Fruit fly (Drosophila melanogaster) whole organism, embryonic: Measurements from ENCODE around the gene Vsx1.
A peak's percentile ranks its signal among the peaks of the same experiment; 100 is the strongest.

Experiments
- Adf1 ChIP-seq: fragments of 200-800 bp; sonication (Bioruptor generic); IDR thresholded peaks from 2 replicates; pipeline ENCODE4 v1.3.6; 2022; ENCODE audit warnings: missing biosample characterization, missing genetic modification characterization
- Atf-2 ChIP-seq: fragments of 200-800 bp; sonication (Bioruptor generic); optimal IDR thresholded peaks from 2 replicates; lab custom pipeline; 2016; ENCODE audit warnings: missing biosample characterization, missing genetic modification characterization
- Atf3 ChIP-seq: fragments of 200-800 bp; sonication (Bioruptor generic); optimal IDR thresholded peaks from 3 replicates; lab custom pipeline; 2016; ENCODE audit warnings: missing biosample characterization, missing genetic modification characterization
- Blimp-1 ChIP-seq: fragments of 200-800 bp; sonication (Bioruptor generic); optimal IDR thresholded peaks from 3 replicates; lab custom pipeline; 2018; ENCODE audit warnings: missing biosample characterization, missing genetic modification characterization, mild to moderate bottlenecking, moderate library complexity, missing genetic modification reagents
- CG1024 ChIP-seq: fragments of 200-800 bp; sonication (Bioruptor generic); IDR thresholded peaks from 2 replicates; pipeline ENCODE4 v1.3.6; 2022; ENCODE audit warnings: missing biosample characterization, missing genetic modification characterization
- CG10267 ChIP-seq: fragments of 200-800 bp; sonication (Bioruptor generic); optimal IDR thresholded peaks from 2 replicates; lab custom pipeline; 2018; ENCODE audit warnings: missing biosample characterization, mild to moderate bottlenecking, missing genetic modification characterization, moderate library complexity
- CG11247 ChIP-seq: fragments of 200-800 bp; sonication (Bioruptor generic); IDR thresholded peaks from 2 replicates; pipeline ENCODE4 v1.3.6; 2022; ENCODE audit warnings: missing biosample characterization, missing genetic modification characterization
- CG12744 ChIP-seq: fragments of 200-800 bp; sonication (Bioruptor generic); optimal IDR thresholded peaks from 2 replicates; lab custom pipeline; 2016; ENCODE audit warnings: missing biosample characterization, missing genetic modification characterization
- CG14965 ChIP-seq: fragments of 200-800 bp; sonication (Bioruptor generic); optimal IDR thresholded peaks from 2 replicates; lab custom pipeline; 2016; ENCODE audit warnings: missing biosample characterization, missing genetic modification characterization, borderline replicate concordance
- CG1529 ChIP-seq: fragments of 200-800 bp; sonication (Bioruptor generic); optimal IDR thresholded peaks from 3 replicates; lab custom pipeline; 2018; ENCODE audit warnings: missing biosample characterization, missing genetic modification characterization
- CG17568 ChIP-seq: fragments of 200-800 bp; sonication (Bioruptor generic); optimal IDR thresholded peaks from 2 replicates; lab custom pipeline; 2018; ENCODE audit warnings: missing biosample characterization, mild to moderate bottlenecking, missing genetic modification characterization, moderate library complexity
- CG17829 ChIP-seq: fragments of 200-800 bp; optimal IDR thresholded peaks from 2 replicates; lab custom pipeline; 2019; ENCODE audit warnings: missing biosample characterization, mild to moderate bottlenecking, missing genetic modification characterization, moderate library complexity
- CG18011 ChIP-seq: fragments of 200-800 bp; sonication (Bioruptor generic); optimal IDR thresholded peaks from 2 replicates; lab custom pipeline; 2017; ENCODE audit warnings: missing biosample characterization, missing genetic modification characterization, mild to moderate bottlenecking, moderate library complexity, missing genotype
- CG2202 ChIP-seq: fragments of 200-800 bp; sonication (Bioruptor generic); optimal IDR thresholded peaks from 2 replicates; lab custom pipeline; 2018; ENCODE audit warnings: missing biosample characterization, mild to moderate bottlenecking, missing genetic modification characterization
- CG2678 ChIP-seq: fragments of 200-800 bp; sonication (Bioruptor generic); optimal IDR thresholded peaks from 3 replicates; lab custom pipeline; 2019; ENCODE audit warnings: missing biosample characterization, mild to moderate bottlenecking, missing genetic modification characterization, moderate library complexity
- CG2889 ChIP-seq: fragments of 200-800 bp; sonication (Bioruptor generic); IDR thresholded peaks from 3 replicates; pipeline ENCODE4 v1.3.6; 2022; ENCODE audit warnings: missing biosample characterization, missing genetic modification characterization
- CG30403 ChIP-seq: fragments of 200-800 bp; sonication (Bioruptor generic); optimal IDR thresholded peaks from 3 replicates; lab custom pipeline; 2016; ENCODE audit warnings: missing biosample characterization, missing genetic modification characterization
- CG31388 ChIP-seq: fragments of 200-800 bp; sonication (Bioruptor generic); optimal IDR thresholded peaks from 2 replicates; lab custom pipeline; 2016; ENCODE audit warnings: missing biosample characterization, missing genetic modification characterization
- CG32532 ChIP-seq: fragments of 200-800 bp; sonication (Bioruptor generic); IDR thresholded peaks from 2 replicates; pipeline ENCODE4 v1.3.6; 2022; ENCODE audit warnings: missing biosample characterization, missing genetic modification characterization
- CG42726 ChIP-seq: fragments of 200-800 bp; sonication (Bioruptor generic); IDR thresholded peaks from 2 replicates; pipeline ENCODE4 v1.3.6; 2022; ENCODE audit warnings: missing biosample characterization, missing genetic modification characterization; ENCODE audit not compliant: partially characterized antibody
- CG4360 ChIP-seq: fragments of 200-800 bp; sonication (Bioruptor generic); IDR thresholded peaks from 2 replicates; pipeline ENCODE4 v1.3.6; 2022; ENCODE audit warnings: missing biosample characterization, missing genetic modification characterization
- CG7745 ChIP-seq: fragments of 200-800 bp; sonication (Bioruptor generic); optimal IDR thresholded peaks from 2 replicates; lab custom pipeline; 2018; ENCODE audit warnings: missing biosample characterization, mild to moderate bottlenecking, missing genetic modification characterization, moderate library complexity
- CG8924 ChIP-seq: fragments of 200-800 bp; optimal IDR thresholded peaks from 3 replicates; lab custom pipeline; 2019; ENCODE audit warnings: missing biosample characterization, mild to moderate bottlenecking, missing genetic modification characterization, moderate library complexity
- CHES-1-like ChIP-seq: fragments of 200-800 bp; sonication (Bioruptor generic); optimal IDR thresholded peaks from 2 replicates; lab custom pipeline; 2016; ENCODE audit warnings: missing biosample characterization, missing genetic modification characterization
- Deaf1 ChIP-seq: fragments of 200-800 bp; optimal IDR thresholded peaks from 3 replicates; lab custom pipeline; 2019; ENCODE audit warnings: missing biosample characterization, mild to moderate bottlenecking, missing genetic modification characterization, moderate library complexity
- Dip2 ChIP-seq: fragments of 200-800 bp; sonication (Bioruptor generic); IDR thresholded peaks from 2 replicates; pipeline ENCODE4 v1.3.6; 2022; ENCODE audit warnings: missing biosample characterization, missing genetic modification characterization
- H2.0 ChIP-seq: fragments of 200-800 bp; sonication (Bioruptor generic); IDR thresholded peaks from 2 replicates; pipeline ENCODE4 v1.3.6; 2022; ENCODE audit warnings: missing biosample characterization, missing genetic modification characterization
- HLH4C ChIP-seq: fragments of 200-800 bp; sonication (Bioruptor generic); IDR thresholded peaks from 3 replicates; pipeline ENCODE4 v1.3.6; 2022; ENCODE audit warnings: missing biosample characterization, missing genetic modification characterization; ENCODE audit not compliant: partially characterized antibody
- HLHmδ ChIP-seq: fragments of 200-800 bp; sonication (Bioruptor generic); optimal IDR thresholded peaks from 2 replicates; lab custom pipeline; 2018; ENCODE audit warnings: missing biosample characterization, mild to moderate bottlenecking, missing genetic modification characterization, moderate library complexity
- Mrtf ChIP-seq: fragments of 200-800 bp; sonication (Bioruptor generic); IDR thresholded peaks from 3 replicates; pipeline ENCODE4 v1.3.6; 2022; ENCODE audit warnings: missing biosample characterization, missing genetic modification characterization
- NfI ChIP-seq: fragments of 200-800 bp; sonication (Bioruptor generic); optimal IDR thresholded peaks from 3 replicates; lab custom pipeline; 2018; ENCODE audit warnings: missing biosample characterization, mild to moderate bottlenecking, missing genetic modification characterization, moderate library complexity
- Poxn ChIP-seq: fragments of 200-800 bp; sonication (Bioruptor generic); IDR thresholded peaks from 2 replicates; pipeline ENCODE4 v1.3.6; 2022; ENCODE audit warnings: missing biosample characterization, missing genetic modification characterization
- amos ChIP-seq: fragments of 200-800 bp; sonication (Bioruptor generic); IDR thresholded peaks from 2 replicates; pipeline ENCODE4 v1.3.6; 2022; ENCODE audit warnings: missing biosample characterization, missing genetic modification characterization; ENCODE audit not compliant: partially characterized antibody
- ase ChIP-seq: fragments of 200-800 bp; sonication (Bioruptor generic); IDR thresholded peaks from 3 replicates; pipeline ENCODE4 v1.3.6; 2022; ENCODE audit warnings: missing biosample characterization, missing genetic modification characterization
- caup ChIP-seq: fragments of 200-800 bp; sonication (Bioruptor generic); optimal IDR thresholded peaks from 3 replicates; lab custom pipeline; 2017; ENCODE audit warnings: missing biosample characterization, mild to moderate bottlenecking, missing genetic modification characterization, moderate library complexity; ENCODE audit not compliant: severe bottlenecking
- crc ChIP-seq: fragments of 200-800 bp; sonication (Bioruptor generic); optimal IDR thresholded peaks from 2 replicates; lab custom pipeline; 2016; ENCODE audit warnings: missing biosample characterization, missing genetic modification characterization
- dmrt11E ChIP-seq: fragments of 200-800 bp; sonication (Bioruptor generic); optimal IDR thresholded peaks from 3 replicates; lab custom pipeline; 2018; ENCODE audit warnings: missing biosample characterization, mild to moderate bottlenecking, missing genetic modification characterization, moderate library complexity
- ems ChIP-seq: fragments of 200-800 bp; sonication (Bioruptor generic); optimal IDR thresholded peaks from 3 replicates; lab custom pipeline; 2016; ENCODE audit warnings: missing biosample characterization, missing genetic modification characterization
- en ChIP-seq: fragments of 200-800 bp; sonication (Bioruptor generic); optimal IDR thresholded peaks from 2 replicates; lab custom pipeline; 2016; ENCODE audit warnings: missing biosample characterization, missing genetic modification characterization
- h ChIP-seq: fragments of >200 bp; optimal IDR thresholded peaks from 2 replicates; lab custom pipeline; 2017
- insv ChIP-seq, 2 experiments: fragments of 200-800 bp; sonication (Bioruptor generic); optimal IDR thresholded peaks; 3 replicates each; lab custom pipeline; 2016 to 2018; ENCODE audit warnings: missing biosample characterization in 2 of 2, missing genetic modification characterization in 2 of 2
- jumu ChIP-seq: fragments of 200-800 bp; sonication (Bioruptor generic); optimal IDR thresholded peaks from 3 replicates; lab custom pipeline; 2016; ENCODE audit warnings: missing biosample characterization, missing genetic modification characterization
- lola ChIP-seq, 3 experiments: fragments of >200 bp in 2 of 3; fragments of 200-800 bp in 1 of 3; sonication (Bioruptor generic) in 1 of 3; optimal IDR thresholded peaks; 2 replicates each; lab custom pipeline; 2017 to 2019; ENCODE audit warnings: missing biosample characterization in 3 of 3, missing genetic modification characterization in 3 of 3, mild to moderate bottlenecking in 1 of 3, moderate library complexity in 1 of 3
- nom ChIP-seq: fragments of 200-800 bp; sonication (Bioruptor generic); optimal IDR thresholded peaks from 2 replicates; lab custom pipeline; 2017; ENCODE audit warnings: missing biosample characterization, missing genetic modification characterization, mild to moderate bottlenecking, moderate library complexity, missing genetic modification reagents
- pan ChIP-seq, 4 experiments: fragments of >200 bp in 3 of 4; fragments of 200-800 bp in 1 of 4; sonication (Bioruptor generic) in 1 of 4; optimal IDR thresholded peaks in 3 of 4; IDR thresholded peaks in 1 of 4; 2 replicates each; pipeline versions ENCODE4 v1.3.6 to Lab custom; 2017 to 2022; ENCODE audit warnings: missing biosample characterization in 2 of 4, missing genetic modification characterization in 2 of 4, mixed read lengths in 1 of 4
- seq ChIP-seq: fragments of 200-800 bp; sonication (Bioruptor generic); IDR thresholded peaks from 2 replicates; pipeline ENCODE4 v1.3.6; 2022; ENCODE audit warnings: missing biosample characterization, missing genetic modification characterization
- tap ChIP-seq: fragments of 200-800 bp; optimal IDR thresholded peaks from 3 replicates; lab custom pipeline; 2019; ENCODE audit warnings: missing biosample characterization, mild to moderate bottlenecking, missing genetic modification characterization, moderate library complexity
- vnd ChIP-seq: fragments of 200-800 bp; sonication (Bioruptor generic); IDR thresholded peaks from 3 replicates; pipeline ENCODE4 v1.3.6; 2022; ENCODE audit warnings: missing biosample characterization, missing genetic modification characterization; ENCODE audit not compliant: partially characterized antibody
- wor ChIP-seq: fragments of 200-800 bp; sonication (Bioruptor generic); IDR thresholded peaks from 2 replicates; pipeline ENCODE4 v1.3.6; 2022; ENCODE audit warnings: missing biosample characterization, missing genetic modification characterization
- zfh2 ChIP-seq: fragments of 200-800 bp; sonication (Bioruptor generic); optimal IDR thresholded peaks from 2 replicates; lab custom pipeline; 2016; ENCODE audit warnings: missing biosample characterization, missing genetic modification characterization

Gene Vsx1

DNA sequence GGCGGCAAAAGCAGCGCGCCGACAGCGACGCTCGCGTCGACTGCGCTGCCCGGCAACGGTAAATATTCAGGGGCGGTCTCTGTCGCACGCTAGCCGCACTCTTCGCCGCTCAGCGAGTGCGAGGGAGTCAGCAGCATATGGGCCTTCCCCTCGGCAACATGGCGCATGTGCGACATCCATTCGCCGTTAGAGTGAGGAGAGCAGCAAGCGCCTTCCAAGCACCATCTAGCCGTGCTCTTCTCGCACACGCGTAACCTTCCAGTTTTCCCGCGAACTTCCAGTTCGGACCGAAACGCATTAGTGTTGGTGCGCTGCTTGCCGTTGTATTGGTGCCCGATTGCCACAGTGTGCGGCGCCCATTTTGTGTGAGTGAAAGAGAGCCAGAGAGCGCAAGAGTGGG is 33.6 kb upstream of the Vsx1 start (continued):
- TF ChIP-seq caup (GFP tag; lab: Kevin White, UChicago) (no peak), CG18011 (GFP tag; lab: Kevin White, UChicago) (no peak), zfh2 (GFP tag; lab: Kevin White, UChicago) (no peak), seq (GFP tag; lab: Robert Waterston, UW) (peak; percentile 76), h (no peak), CG10267 (tag; lab: Kevin White, UChicago) (no peak), Adf1 (GFP tag; lab: Robert Waterston, UW) (peak; percentile 100), CG31388 (no peak), Poxn (GFP tag; lab: Robert Waterston, UW) (no peak), CG12744 (no peak), en (no peak), lola (GFP tag; optimal IDR thresholded peaks at IDR 0.05; lab: Kevin White, UChicago) (peak in 1 of 3 experiments; percentile 42), dmrt11E (tag; lab: Kevin White, UChicago) (no peak), CG2202 (tag; lab: Kevin White, UChicago) (no peak), CG11247 (GFP tag; lab: Robert Waterston, UW) (no peak), CG8924 (tag; lab: Kevin White, UChicago) (no peak), nom (GFP tag; lab: Kevin White, UChicago) (no peak), NfI (GFP tag; lab: Kevin White, UChicago) (no peak), pan (optimal IDR thresholded peaks at IDR 0.05; lab: Kevin White, UChicago) (no peak), pan (GFP tag; optimal IDR thresholded peaks at IDR 0.05 in 1 of 2, IDR thresholded peaks at IDR 0.05 in 1 of 2) (no peak), ase (GFP tag; lab: Robert Waterston, UW) (no peak), Dip2 (no peak), CG7745 (tag; lab: Kevin White, UChicago) (no peak), CG30403 (GFP tag; lab: Kevin White, UChicago) (no peak), CG1529 (GFP tag; lab: Kevin White, UChicago) (no peak), CG17568 (no peak), Deaf1 (tag; lab: Kevin White, UChicago) (peak; percentile 68), CHES-1-like (no peak), Atf3 (GFP tag; lab: Kevin White, UChicago) (no peak), CG2889 (GFP tag; lab: Robert Waterston, UW) (no peak), ems (no peak), jumu (no peak), vnd (GFP tag; lab: Robert Waterston, UW) (no peak), CG14965 (GFP tag; lab: Kevin White, UChicago) (no peak), tap (tag; lab: Kevin White, UChicago) (no peak), CG42726 (GFP tag; lab: Robert Waterston, UW) (peak; percentile 72), wor (no peak), Blimp-1 (GFP tag; lab: Kevin White, UChicago) (no peak), CG17829 (tag; lab: Kevin White, UChicago) (peak; percentile 20), CG32532 (GFP tag; lab: Robert Waterston, UW) (no peak), CG2678 (tag; lab: Kevin White, UChicago) (no peak), CG1024 (GFP tag; lab: Robert Waterston, UW) (no peak), Atf-2 (GFP tag; lab: Kevin White, UChicago) (no peak), insv (GFP tag; optimal IDR thresholded peaks at IDR 0.05; lab: Kevin White, UChicago) (no peak), HLHmδ (GFP tag; lab: Kevin White, UChicago) (no peak), HLH4C (GFP tag; lab: Robert Waterston, UW) (no peak), Mrtf (GFP tag; lab: Robert Waterston, UW) (no peak), CG4360 (GFP tag; lab: Robert Waterston, UW) (0 out of 2 replicates have a peak, but pooled peaks have one; percentile 22), H2.0 (GFP tag; lab: Robert Waterston, UW) (no peak), amos (0 out of 2 replicates have a peak, but pooled peaks have one; percentile 20), crc (no peak)
